Worm (Caenorhabditis elegans): ENCODE results near the gene srg-59.
A peak's percentile ranks its signal among the peaks of the same experiment; 100 is the strongest.

srg-59 gene

ce11 chrV:2728236-2728635 is 3.1 kb upstream of the srg-59 start, which contains the start of gene str-33:
str-33 (plus strand) TSS chrV:2728536.
- TF ChIP-seq mdt-29 (GFP tag; IDR thresholded peaks at IDR 0.05) (no peak), mxl-2 (GFP tag; conservative IDR thresholded peaks at IDR 0.05) (no peak), lin-39 (tag; optimal IDR thresholded peaks at IDR 0.05) (no peak), R02D3.7 (tag; optimal IDR thresholded peaks at IDR 0.05) (no peak), egl-43 (GFP tag; IDR thresholded peaks at IDR 0.05) (no peak), lin-13 (GFP tag; optimal IDR thresholded peaks at IDR 0.05) (no peak), hlh-30 (tag; optimal IDR thresholded peaks at IDR 0.05; ENCODE audit: insufficient read depth) (no peak), unc-39 (tag; optimal IDR thresholded peaks at IDR 0.05) (no peak), hlh-11 (tag; optimal IDR thresholded peaks at IDR 0.05) (no peak), nhr-28 (tag; optimal IDR thresholded peaks at IDR 0.05) (no peak), fos-1 (tag; optimal IDR thresholded peaks at IDR 0.05) (no peak), ceh-44 (GFP tag; IDR thresholded peaks at IDR 0.05) (no peak), pqm-1 (tag; optimal IDR thresholded peaks at IDR 0.05) (no peak)

- TF ChIP-seq ZK337.2 (GFP tag; IDR thresholded peaks at IDR 0.05) (no peak), zip-2 (tag; optimal IDR thresholded peaks at IDR 0.05) (no peak), lin-29 (GFP tag; IDR thresholded peaks at IDR 0.05) (no peak), dve-1 (tag; optimal IDR thresholded peaks at IDR 0.05; ENCODE audit: insufficient read depth) (no peak), fkh-10 (GFP tag; optimal IDR thresholded peaks at IDR 0.05) (no peak), hmg-1.1 (GFP tag; IDR thresholded peaks at IDR 0.05) (no peak), set-16 (GFP tag; IDR thresholded peaks at IDR 0.05) (no peak), Y5F2A.4 (GFP tag; optimal IDR thresholded peaks at IDR 0.05) (no peak), tag-97 (GFP tag; IDR thresholded peaks at IDR 0.05) (no peak), attf-4 (tag; optimal IDR thresholded peaks at IDR 0.05) (no peak), pha-4 (GFP tag; IDR thresholded peaks at IDR 0.05) (no peak), pha-4 (tag; optimal IDR thresholded peaks at IDR 0.05) (no peak), hlh-11 (tag; optimal IDR thresholded peaks at IDR 0.05) (no peak), ZK546.5 (tag; optimal IDR thresholded peaks at IDR 0.05) (no peak), madf-5 (GFP tag; IDR thresholded peaks at IDR 0.05) (no peak), Y48G9A.11 (GFP tag; IDR thresholded peaks at IDR 0.05) (no peak), arid-1 (GFP tag; conservative IDR thresholded peaks at IDR 0.05) (no peak), nhr-77 (tag; optimal IDR thresholded peaks at IDR 0.05) (no peak), lin-1 (GFP tag; IDR thresholded peaks at IDR 0.05) (no peak), nhr-28 (tag; optimal IDR thresholded peaks at IDR 0.05) (no peak)
Measured at ce11 chrV:2727101-2727500, 2.0 kb upstream of the srg-59 start, which contains the start of gene str-13. str-13 (minus strand) TSS chrV:2727201.

ce11 chrV:2722555-2722954 is 2.6 kb downstream of the srg-59 start, which contains the start of gene srg-60:
srg-60 (minus strand) TSS chrV:2722655.
- TF ChIP-seq ceh-20 (GFP tag; IDR thresholded peaks at IDR 0.05) (no peak), aha-1 (tag) (peak; percentile 42), Y48G9A.11 (GFP tag; IDR thresholded peaks at IDR 0.05) (no peak), dmd-8 (GFP tag; IDR thresholded peaks at IDR 0.05) (no peak)

- TF ChIP-seq nhr-76 (tag; optimal IDR thresholded peaks at IDR 0.05) (no peak), T26A8.4 (GFP tag; IDR thresholded peaks at IDR 0.05) (no peak)
Measured at ce11 chrV:2720763-2721162, 4.4 kb downstream of the srg-59 start, which contains the start of gene srt-27. srt-27 (minus strand) TSS chrV:2720863.

- TF ChIP-seq F44E2.7 (GFP tag; IDR thresholded peaks at IDR 0.05) (no peak), fos-1 (tag; optimal IDR thresholded peaks at IDR 0.05) (no peak), ceh-20 (GFP tag; IDR thresholded peaks at IDR 0.05) (no peak), unc-130 (GFP tag; optimal IDR thresholded peaks at IDR 0.05) (no peak), F49E8.2 (tag; optimal IDR thresholded peaks at IDR 0.05; ENCODE audit: borderline replicate concordance) (no peak), lim-7 (GFP tag; IDR thresholded peaks at IDR 0.05) (no peak), ces-1 (GFP tag; optimal IDR thresholded peaks at IDR 0.05) (no peak), madf-5 (GFP tag; IDR thresholded peaks at IDR 0.05) (no peak), lin-1 (GFP tag; IDR thresholded peaks at IDR 0.05) (no peak), ztf-7 (tag; optimal IDR thresholded peaks at IDR 0.05) (no peak), mxl-2 (GFP tag; conservative IDR thresholded peaks at IDR 0.05) (0 out of 2 replicates have a peak, but pooled peaks have one; percentile 15), egl-43 (GFP tag; IDR thresholded peaks at IDR 0.05) (peak; percentile 55; the same call in 1 of the 2 replicates), T26A8.4 (GFP tag; IDR thresholded peaks at IDR 0.05) (no peak), hlh-11 (tag; optimal IDR thresholded peaks at IDR 0.05) (no peak), ceh-32 (tag; optimal IDR thresholded peaks at IDR 0.05; ENCODE audit: poor library complexity) (no peak), D1046.2 (GFP tag; IDR thresholded peaks at IDR 0.05) (no peak), set-16 (GFP tag; IDR thresholded peaks at IDR 0.05) (peak; percentile 93), lsy-2 (tag; optimal IDR thresholded peaks at IDR 0.05) (no peak)
Measured at ce11 chrV:2718688-2719185, 6.4 kb downstream of the srg-59 start, which contains the start of gene srt-29. srt-29 (minus strand) TSS chrV:2719135.
